Fruit fly (Drosophila melanogaster) whole organism, wandering third instar larva: Measurements from ENCODE around the gene mask.

ENCODE experiments used
- Dfd ChIP-seq: fragments of >200 bp; optimal IDR thresholded peaks from 2 replicates; lab custom pipeline; 2017; ENCODE audit warnings: missing biosample characterization, missing genetic modification characterization
- Myc ChIP-seq: fragments of >200 bp; optimal IDR thresholded peaks from 2 replicates; lab custom pipeline; 2017
- N ChIP-seq: fragments of >200 bp; optimal IDR thresholded peaks from 2 replicates; lab custom pipeline; 2018; ENCODE audit warnings: missing biosample characterization, missing external identifiers, missing genetic modification characterization
- br ChIP-seq: fragments of 200-800 bp; sonication (Bioruptor generic); optimal IDR thresholded peaks from 2 replicates; lab custom pipeline; 2016; ENCODE audit warnings: missing biosample characterization, missing genetic modification characterization
- dl ChIP-seq, 2 experiments: fragments of 175-275, 200-275 bp in 1 of 2; fragments of 200-275 bp in 1 of 2; sonication (Bioruptor generic); optimal IDR thresholded peaks; lab custom pipeline; 2018; ENCODE audit warnings: mild to moderate bottlenecking in 2 of 2, missing biosample characterization in 2 of 2, missing genetic modification characterization in 2 of 2, moderate library complexity in 2 of 2; ENCODE audit not compliant: partially characterized antibody in 2 of 2, insufficient read depth in 1 of 2
- fru ChIP-seq: fragments of 200-800 bp; sonication (Bioruptor generic); optimal IDR thresholded peaks from 3 replicates; lab custom pipeline; 2016; ENCODE audit warnings: missing biosample characterization, mild to moderate bottlenecking, missing genetic modification characterization
- h ChIP-seq: fragments of 200-800 bp; sonication (Bioruptor generic); optimal IDR thresholded peaks from 3 replicates; lab custom pipeline; 2016; ENCODE audit warnings: missing biosample characterization, mild to moderate bottlenecking, missing genetic modification characterization
- jim ChIP-seq: fragments of 175-275, 200-325 bp; sonication (Bioruptor generic); optimal IDR thresholded peaks from 2 replicates; lab custom pipeline; 2016; ENCODE audit warnings: missing biosample characterization, mild to moderate bottlenecking, missing genetic modification characterization
- pan ChIP-seq: fragments of >200 bp; optimal IDR thresholded peaks from 2 replicates; lab custom pipeline; 2017

- TF ChIP-seq pan (lab: Kevin White, UChicago) (no peak), h (no peak), br (GFP tag; lab: Kevin White, UChicago) (no peak), dl (GFP tag; optimal IDR thresholded peaks at IDR 0.05; lab: Kevin White, UChicago; ENCODE audit: insufficient read depth in 1 of 2, partially characterized antibody in 2 of 2) (no peak), fru (GFP tag; lab: Kevin White, UChicago) (no peak), Myc (lab: Kevin White, UChicago) (no peak), N (GFP tag; lab: Kevin White, UChicago) (no peak), jim (GFP tag; lab: Kevin White, UChicago) (no peak), Dfd (GFP tag; lab: Kevin White, UChicago) (no peak)
Observed at dm6 chr3R:24228675-24229074, 1.7 kb upstream of the mask start, which contains the start of gene Acp95EF.
